Worm (Caenorhabditis elegans) whole organism, young adult: ENCODE results near the gene nhr-16.

Experiments used
- ceh-79 ChIP-seq: sonication (generic microtip); optimal IDR thresholded peaks from 2 replicates; lab custom pipeline; 2017; ENCODE audit warnings: mild to moderate bottlenecking, missing genetic modification characterization, missing compliant biosample characterization
- ceh-91 ChIP-seq: fragments of 200-800 bp; sonication (Bioruptor generic); IDR thresholded peaks from 2 replicates; pipeline ENCODE4 v1.3.6; 2022; ENCODE audit warnings: missing genetic modification reagents, missing genetic modification characterization, missing compliant biosample characterization
- unc-62 ChIP-seq: fragments of 150-350 bp; optimal IDR thresholded peaks from 2 replicates; lab custom pipeline; 2014; ENCODE audit warnings: missing biosample characterization, missing genetic modification reagents, missing genetic modification characterization

ce11 chrII:4391072-4391471 lies 47.5 kb upstream of the nhr-16 start:
- TF ChIP-seq unc-62 (no peak), ceh-79 (tag; lab: Kevin White, UChicago) (no peak), ceh-91 (GFP tag; lab: Robert Waterston, UW) (no peak)
